Worm (Caenorhabditis elegans) whole organism, L2 larva: ENCODE measurements around the gene svh-1.

ENCODE experiments used
- alr-1 ChIP-seq: fragments of 150-350 bp; optimal IDR thresholded peaks from 2 replicates; lab custom pipeline; 2014; ENCODE audit warnings: missing biosample characterization, missing genetic modification characterization
- egl-27 ChIP-seq: sonication (generic microtip); optimal IDR thresholded peaks from 3 replicates; lab custom pipeline; 2017; ENCODE audit warnings: missing biosample characterization, missing genetic modification reagents, missing genetic modification characterization
- lin-13 ChIP-seq: fragments of 150-350 bp; optimal IDR thresholded peaks from 2 replicates; lab custom pipeline; 2014; ENCODE audit warnings: missing biosample characterization, missing genetic modification reagents, missing genetic modification characterization
- lsy-2 ChIP-seq, 2 experiments: fragments of 150-350 bp in 1 of 2; sonication (generic microtip) in 1 of 2; optimal IDR thresholded peaks; 2 replicates each; lab custom pipeline; 2014 to 2017; ENCODE audit warnings: missing biosample characterization in 2 of 2, missing genetic modification characterization in 2 of 2
- nhr-11 ChIP-seq: fragments of 150-350 bp; optimal IDR thresholded peaks from 2 replicates; lab custom pipeline; 2014; ENCODE audit warnings: missing biosample characterization, missing genetic modification characterization
- nhr-23 ChIP-seq: fragments of 150-350 bp; optimal IDR thresholded peaks from 2 replicates; lab custom pipeline; 2014; ENCODE audit warnings: missing biosample characterization, missing genetic modification reagents, missing genetic modification characterization
- unc-39 ChIP-seq: fragments of 150-350 bp; optimal IDR thresholded peaks from 2 replicates; lab custom pipeline; 2014; ENCODE audit warnings: missing biosample characterization, missing genetic modification characterization
- ztf-4 ChIP-seq: fragments of 150-350 bp; optimal IDR thresholded peaks from 2 replicates; lab custom pipeline; 2014; ENCODE audit warnings: missing biosample characterization, missing genetic modification characterization

- TF ChIP-seq lin-13 = no peak
- no peak for TF ChIP-seq alr-1 (tag; lab: Kevin White, UChicago)
- no peak for TF ChIP-seq ztf-4 (tag; lab: Kevin White, UChicago)
- TF ChIP-seq lsy-2 (tag; optimal IDR thresholded peaks at IDR 0.05; lab: Kevin White, UChicago) = no peak
- TF ChIP-seq egl-27 (tag; lab: Kevin White, UChicago) = no peak
- TF ChIP-seq nhr-11 (tag; lab: Kevin White, UChicago) = no peak
- no peak for TF ChIP-seq unc-39
- no peak for TF ChIP-seq nhr-23 (tag; lab: Kevin White, UChicago)
These were observed 41.9 kb upstream of the svh-1 start for ce11 chrIV:8164515-8164914.
